Worm (Caenorhabditis elegans) whole organism, midembryonic: ENCODE results near the gene Y17G9B.2.

Experiments used
- T22C8.4 ChIP-seq: fragments of 200-800 bp; sonication (Bioruptor generic); IDR thresholded peaks from 2 replicates; pipeline ENCODE4 v1.3.6; 2022; ENCODE audit warnings: missing genetic modification characterization, missing compliant biosample characterization
- flt-1 ChIP-seq: fragments of 200-800 bp; sonication (Bioruptor generic); IDR thresholded peaks from 2 replicates; pipeline ENCODE4 v1.3.6; 2022; ENCODE audit warnings: missing genetic modification characterization, missing compliant biosample characterization
- klf-2 ChIP-seq: fragments of 200-800 bp; sonication (Bioruptor generic); conservative IDR thresholded peaks from 2 replicates; pipeline ENCODE4 v1.3.6; 2022; ENCODE audit warnings: missing genetic modification reagents, missing genetic modification characterization, missing compliant biosample characterization
- med-1 ChIP-seq: sonication (generic microtip); optimal IDR thresholded peaks from 2 replicates; lab custom pipeline; 2017; ENCODE audit warnings: missing genetic modification characterization, mild to moderate bottlenecking, missing compliant biosample characterization, antibody characterized with exemption, missing genetic modification reagents; ENCODE audit not compliant: insufficient read depth
- ref-1 ChIP-seq: fragments of 200-800 bp; sonication (Bioruptor generic); conservative IDR thresholded peaks from 2 replicates; pipeline ENCODE4 v1.3.6; 2022; ENCODE audit warnings: missing genetic modification reagents, missing genetic modification characterization, missing compliant biosample characterization
- ztf-23 ChIP-seq: fragments of 200-800 bp; sonication (Bioruptor generic); IDR thresholded peaks from 2 replicates; pipeline ENCODE4 v1.3.6; 2022; ENCODE audit warnings: missing genetic modification reagents, missing genetic modification characterization, missing compliant biosample characterization
- ztf-29 ChIP-seq: fragments of 200-800 bp; sonication (Bioruptor generic); IDR thresholded peaks from 2 replicates; pipeline ENCODE4 v1.3.6; 2022; ENCODE audit warnings: missing genetic modification reagents, missing genetic modification characterization, missing compliant biosample characterization

ce11 chrIV:4737258-4737657 is 26.7 kb upstream of the Y17G9B.2 start, which contains the start of gene fbxb-78:
- TF ChIP-seq T22C8.4, result no peak
- TF ChIP-seq ztf-29 (GFP tag; lab: Robert Waterston, UW), result no peak
- TF ChIP-seq flt-1, result no peak
- TF ChIP-seq ref-1 (GFP tag; lab: Robert Waterston, UW), result no peak
- TF ChIP-seq med-1, result no peak
- no peak for TF ChIP-seq ztf-23 (GFP tag; lab: Robert Waterston, UW)
- TF ChIP-seq klf-2 (GFP tag; lab: Robert Waterston, UW), result no peak
